Fruit fly (Drosophila melanogaster): ENCODE data around the gene CG5664.

CG5664 gene

DNA sequence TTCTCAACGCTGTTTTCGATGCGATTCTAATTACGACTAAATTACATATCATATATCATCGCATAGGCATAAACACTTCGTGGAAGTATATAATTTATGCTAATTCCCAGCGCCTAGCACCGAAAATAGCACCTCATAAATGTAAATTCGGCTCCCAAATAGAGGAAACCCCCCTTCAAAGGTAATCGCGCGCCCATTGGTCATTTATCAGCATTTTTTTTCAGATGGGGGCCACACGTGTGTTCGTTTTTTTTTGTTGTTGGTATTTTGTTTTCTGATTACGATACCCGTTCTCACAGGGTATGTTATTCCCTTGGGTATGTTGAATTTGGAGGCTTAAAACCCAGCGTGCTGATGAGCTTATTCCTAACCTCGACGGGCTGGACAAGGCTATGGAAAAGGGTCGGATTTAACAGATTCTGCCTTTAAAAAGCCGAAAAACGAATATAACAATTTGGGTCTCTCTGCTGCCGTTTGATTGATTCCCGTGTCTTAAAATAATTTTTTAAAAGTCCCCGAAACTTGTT, 24.2 kb downstream of the CG5664 start:
- no peak for TF ChIP-seq Dll (optimal IDR thresholded peaks at IDR 0.05)
- TF ChIP-seq psq (optimal IDR thresholded peaks at IDR 0.05): no peak
- no peak for TF ChIP-seq pan (optimal IDR thresholded peaks at IDR 0.05)
- no peak for TF ChIP-seq EcR (GFP tag; optimal IDR thresholded peaks at IDR 0.05)
- TF ChIP-seq usp (GFP tag; optimal IDR thresholded peaks at IDR 0.05): no peak
- no peak for TF ChIP-seq CG8478 (optimal IDR thresholded peaks at IDR 0.05)

DNA sequence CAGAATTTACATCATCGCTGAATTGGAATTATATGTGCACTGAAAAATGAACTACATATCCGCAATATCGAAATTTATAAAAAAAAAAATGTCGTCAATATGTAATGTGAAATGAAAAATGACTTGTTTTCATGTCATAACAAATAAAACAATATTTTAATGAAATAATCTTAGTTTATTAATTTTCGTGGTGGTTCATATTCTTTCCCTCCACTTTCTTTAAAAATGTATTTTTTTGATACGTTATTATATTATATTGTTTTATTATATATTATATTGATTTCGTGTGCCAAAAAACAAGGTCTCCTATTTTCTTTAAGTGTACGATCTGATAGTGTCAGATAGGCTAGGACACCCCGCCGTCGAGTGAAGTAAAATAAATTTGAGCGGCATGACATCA, 26.8 kb downstream of the CG5664 start:
- TF ChIP-seq usp (GFP tag; optimal IDR thresholded peaks at IDR 0.05) (no peak), EcR (GFP tag; optimal IDR thresholded peaks at IDR 0.05) (no peak), pan (optimal IDR thresholded peaks at IDR 0.05) (no peak), Dll (optimal IDR thresholded peaks at IDR 0.05) (no peak), CG8478 (optimal IDR thresholded peaks at IDR 0.05) (no peak), psq (optimal IDR thresholded peaks at IDR 0.05) (no peak)

DNA sequence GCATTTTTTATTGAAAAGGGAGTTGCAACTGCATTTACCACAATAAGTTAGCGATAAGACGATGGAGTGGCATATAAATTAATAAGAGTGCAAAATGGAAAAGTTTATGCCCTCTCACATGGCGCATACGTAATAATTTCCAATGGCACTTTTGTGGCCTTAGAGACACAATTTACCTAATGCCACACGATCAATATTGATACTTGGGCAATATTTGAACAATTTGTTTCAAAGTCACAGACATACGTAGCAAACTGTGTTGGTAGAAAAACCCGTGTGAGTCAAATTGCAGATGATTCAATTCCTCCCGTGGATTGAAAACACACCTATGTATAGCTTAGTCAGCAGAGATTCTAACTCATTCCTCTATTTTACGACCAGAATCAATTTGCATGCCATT, 29.0 kb downstream of the CG5664 start:
- TF ChIP-seq pan (optimal IDR thresholded peaks at IDR 0.05) (no peak), EcR (GFP tag; optimal IDR thresholded peaks at IDR 0.05) (no peak), usp (GFP tag; optimal IDR thresholded peaks at IDR 0.05) (no peak), psq (optimal IDR thresholded peaks at IDR 0.05) (no peak), CG8478 (optimal IDR thresholded peaks at IDR 0.05) (no peak), Dll (optimal IDR thresholded peaks at IDR 0.05) (no peak)

DNA sequence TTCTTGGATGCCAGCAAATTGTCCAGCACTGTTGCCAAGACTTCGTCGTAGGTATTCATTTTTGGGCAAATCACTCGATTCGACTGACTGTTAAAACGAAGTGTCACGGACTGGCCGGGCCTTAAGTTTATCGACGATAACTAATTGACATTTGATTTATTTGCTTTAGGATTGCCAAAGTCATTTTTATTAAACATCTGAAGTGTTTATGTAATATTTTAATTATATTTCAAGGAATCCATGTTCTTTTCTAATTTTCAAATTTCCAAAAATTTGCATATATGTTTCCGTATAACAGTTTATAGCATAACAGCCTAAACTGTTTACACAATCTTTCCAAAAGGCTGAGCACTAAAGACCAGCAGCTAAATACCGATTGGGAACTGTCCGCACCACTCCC, 34.5 kb downstream of the CG5664 start, which contains the start of gene sa:
Gene sa (minus strand): TSS at position 101 of the 400 bp plus-strand sequence.
- TF ChIP-seq psq (optimal IDR thresholded peaks at IDR 0.05): no peak
- no peak for TF ChIP-seq EcR (GFP tag; optimal IDR thresholded peaks at IDR 0.05)
- TF ChIP-seq usp (GFP tag; optimal IDR thresholded peaks at IDR 0.05): no peak
- no peak for TF ChIP-seq pan (optimal IDR thresholded peaks at IDR 0.05)
- no peak for TF ChIP-seq Dll (optimal IDR thresholded peaks at IDR 0.05)
- TF ChIP-seq CG8478 (optimal IDR thresholded peaks at IDR 0.05): no peak

DNA sequence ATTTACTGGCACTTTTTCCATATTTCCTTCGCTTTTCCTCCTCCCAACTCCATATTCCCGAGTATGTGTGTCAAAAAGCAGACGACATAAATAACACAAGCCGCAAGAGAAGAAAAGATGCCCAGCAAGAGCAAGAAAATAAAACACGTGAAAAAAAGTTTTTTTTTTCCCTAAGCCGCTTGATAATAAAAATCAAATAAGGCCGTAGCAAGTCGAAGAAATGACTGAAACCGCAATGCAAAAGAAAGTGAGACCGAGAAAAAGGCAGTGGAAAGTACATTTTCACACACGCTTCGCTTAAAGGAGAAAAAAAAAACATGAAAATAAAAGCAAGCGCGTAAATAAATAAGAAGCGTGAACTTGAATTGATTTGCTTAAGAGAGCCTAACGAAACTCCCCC, 38.6 kb downstream of the CG5664 start:
- TF ChIP-seq pan (optimal IDR thresholded peaks at IDR 0.05): no peak
- TF ChIP-seq CG8478 (optimal IDR thresholded peaks at IDR 0.05): no peak
- TF ChIP-seq EcR (GFP tag; optimal IDR thresholded peaks at IDR 0.05): no peak
- no peak for TF ChIP-seq usp (GFP tag; optimal IDR thresholded peaks at IDR 0.05)
- TF ChIP-seq psq (optimal IDR thresholded peaks at IDR 0.05): no peak
- TF ChIP-seq Dll (optimal IDR thresholded peaks at IDR 0.05): no peak

DNA sequence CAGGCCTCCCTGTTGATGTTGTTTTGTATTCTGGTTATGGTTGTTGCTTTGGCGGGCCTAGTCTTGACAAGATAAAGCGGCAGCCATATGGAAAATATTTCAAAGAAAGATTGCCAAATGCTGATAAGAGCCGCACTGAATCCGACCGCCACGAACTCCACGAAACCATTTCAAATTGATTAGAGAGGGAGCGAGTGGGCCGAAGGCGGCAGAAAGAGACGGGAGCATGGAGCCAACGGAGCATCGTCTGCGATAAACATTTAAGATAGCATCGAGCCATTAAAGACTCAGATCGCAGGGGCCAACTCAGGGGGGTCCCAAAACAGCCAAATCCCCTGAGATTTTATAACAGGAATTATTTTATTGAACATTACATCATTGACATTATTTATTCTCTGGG, 41.0 kb downstream of the CG5664 start:
- TF ChIP-seq EcR (GFP tag; optimal IDR thresholded peaks at IDR 0.05) (no peak), psq (optimal IDR thresholded peaks at IDR 0.05) (no peak), usp (GFP tag; optimal IDR thresholded peaks at IDR 0.05) (no peak), pan (optimal IDR thresholded peaks at IDR 0.05) (no peak)

DNA sequence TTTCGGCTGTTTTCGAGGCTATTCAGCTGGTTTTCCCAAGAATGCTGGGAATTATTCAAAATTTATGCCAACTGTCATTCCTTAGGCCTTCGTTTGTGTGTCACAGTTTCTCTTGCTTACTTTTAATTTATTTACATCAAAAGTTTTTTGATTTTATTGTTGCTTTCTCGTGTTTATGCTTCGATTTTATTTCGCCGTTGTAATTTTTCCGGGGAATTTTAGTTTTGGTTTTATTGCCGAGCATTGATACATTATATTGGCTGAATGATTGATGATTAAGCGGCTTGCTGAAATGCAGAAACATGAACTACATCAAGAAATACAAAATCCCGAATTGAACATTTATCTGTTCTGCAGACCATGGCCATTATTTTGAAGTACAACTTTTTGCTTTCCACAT, 43.0 kb downstream of the CG5664 start:
- TF ChIP-seq usp (GFP tag; optimal IDR thresholded peaks at IDR 0.05): no peak
- TF ChIP-seq Dll (optimal IDR thresholded peaks at IDR 0.05): no peak
- no peak for TF ChIP-seq pan (optimal IDR thresholded peaks at IDR 0.05)
- no peak for TF ChIP-seq EcR (GFP tag; optimal IDR thresholded peaks at IDR 0.05)
- TF ChIP-seq CG8478 (optimal IDR thresholded peaks at IDR 0.05): no peak
- no peak for TF ChIP-seq psq (optimal IDR thresholded peaks at IDR 0.05)

DNA sequence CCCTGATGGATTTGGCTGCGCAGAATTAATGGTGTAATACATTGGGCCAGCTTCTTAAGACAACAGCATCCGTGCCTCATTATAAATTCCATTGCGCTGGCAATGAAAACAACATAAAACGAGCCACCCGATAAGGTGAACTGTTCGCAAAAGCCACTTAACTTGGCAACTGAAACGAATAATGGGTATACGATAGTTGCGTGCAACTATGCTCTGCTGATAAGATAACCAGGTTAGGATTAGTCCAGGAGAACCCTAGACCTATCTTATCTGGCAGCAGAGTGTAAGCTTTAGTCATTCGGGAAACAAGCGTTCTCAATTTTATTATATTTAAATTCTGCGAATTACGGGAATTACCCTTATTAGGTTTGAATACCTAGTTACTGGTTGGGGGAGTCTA, 50.7 kb downstream of the CG5664 start:
- TF ChIP-seq Dll (optimal IDR thresholded peaks at IDR 0.05): no peak
- TF ChIP-seq psq (optimal IDR thresholded peaks at IDR 0.05): no peak
- TF ChIP-seq pan (optimal IDR thresholded peaks at IDR 0.05): no peak

DNA sequence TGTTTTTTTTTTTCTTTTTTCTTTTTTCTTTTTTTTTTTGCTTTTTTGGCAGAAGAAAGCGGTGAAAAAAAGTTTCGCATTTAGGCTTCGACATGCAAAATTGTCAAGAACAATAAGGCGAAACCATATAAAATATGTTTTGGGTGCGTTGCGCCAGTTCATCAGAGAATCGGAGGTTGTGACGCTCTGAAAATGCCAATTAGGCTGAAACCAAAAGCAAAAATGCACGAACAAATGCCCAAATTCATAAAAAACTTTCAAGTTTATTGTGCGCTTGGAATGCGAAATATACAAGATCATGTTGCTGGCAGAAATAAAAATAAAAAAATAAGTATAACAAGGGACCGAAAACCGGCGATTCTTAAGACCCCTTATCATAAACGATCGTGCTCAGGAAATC, 51.4 kb downstream of the CG5664 start:
- TF ChIP-seq pan (optimal IDR thresholded peaks at IDR 0.05) (no peak), Dll (optimal IDR thresholded peaks at IDR 0.05) (no peak), CG8478 (optimal IDR thresholded peaks at IDR 0.05) (no peak), EcR (GFP tag; optimal IDR thresholded peaks at IDR 0.05) (no peak), usp (GFP tag; optimal IDR thresholded peaks at IDR 0.05) (no peak), psq (optimal IDR thresholded peaks at IDR 0.05) (no peak)

DNA sequence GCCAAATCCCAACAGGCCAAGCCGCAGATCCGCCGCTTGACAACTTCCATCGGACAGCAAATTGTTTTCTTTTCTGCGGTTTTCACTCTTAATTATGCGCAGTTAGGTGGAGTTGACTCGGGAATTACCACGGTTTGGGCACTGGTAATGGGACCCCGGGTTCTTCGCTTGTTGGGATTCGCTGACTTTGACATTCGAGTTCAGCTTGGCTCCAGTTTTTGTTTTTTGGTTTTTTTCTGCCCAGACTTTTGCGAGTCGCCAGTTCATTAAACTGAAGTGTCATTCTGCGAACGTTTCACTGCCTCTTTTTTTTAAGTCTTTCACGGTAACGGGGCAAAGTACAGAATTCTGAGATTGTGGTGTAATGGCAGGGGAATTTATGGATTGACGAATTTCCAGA, 52.3 kb downstream of the CG5664 start:
- no peak for TF ChIP-seq pan (optimal IDR thresholded peaks at IDR 0.05)
- no peak for TF ChIP-seq psq (optimal IDR thresholded peaks at IDR 0.05)
- TF ChIP-seq EcR (GFP tag; optimal IDR thresholded peaks at IDR 0.05): no peak
- TF ChIP-seq usp (GFP tag; optimal IDR thresholded peaks at IDR 0.05): no peak
- TF ChIP-seq CG8478 (optimal IDR thresholded peaks at IDR 0.05): no peak
- TF ChIP-seq Dll (optimal IDR thresholded peaks at IDR 0.05): no peak
